Worm (Caenorhabditis elegans): ENCODE measurements around the gene F13A7.1.

The F13A7.1 gene

DNA sequence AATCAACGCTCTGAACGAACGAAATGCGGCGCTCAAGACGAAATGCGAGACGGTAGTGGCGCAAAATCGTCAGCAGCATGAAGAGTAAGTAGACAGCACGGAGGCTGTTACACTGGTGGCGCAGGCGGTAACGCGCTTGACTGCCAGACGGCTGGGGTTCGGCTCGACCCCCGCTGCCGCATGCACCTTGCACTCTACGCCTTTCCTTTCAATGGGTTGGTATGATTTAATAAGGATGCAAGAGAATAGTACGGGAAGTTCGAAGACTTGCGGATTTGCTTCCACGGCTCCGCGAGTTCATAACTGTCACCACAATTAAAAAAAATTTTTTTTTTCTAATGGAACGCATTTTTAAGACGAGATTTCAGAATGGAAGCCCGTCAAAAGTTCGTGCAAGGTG, 7.7 kb downstream of the F13A7.1 start (continued):
- peak; percentile 6 for TF ChIP-seq lin-11 (tag; optimal IDR thresholded peaks at IDR 0.05)
- no peak for TF ChIP-seq nhr-237 (tag; optimal IDR thresholded peaks at IDR 0.05)
- TF ChIP-seq ZK546.5 (tag; optimal IDR thresholded peaks at IDR 0.05), result no peak
- peak; percentile 20 for TF ChIP-seq ceh-82 (tag; optimal IDR thresholded peaks at IDR 0.05)
- no peak for TF ChIP-seq skn-1 (tag; optimal IDR thresholded peaks at IDR 0.05)
- no peak for TF ChIP-seq elt-1 (tag; optimal IDR thresholded peaks at IDR 0.05)
- peak; percentile 70 for TF ChIP-seq Y55F3AM.14 (GFP tag; optimal IDR thresholded peaks at IDR 0.05)
- no peak for TF ChIP-seq sem-4 (tag; optimal IDR thresholded peaks at IDR 0.05)
- TF ChIP-seq nhr-12 (tag; optimal IDR thresholded peaks at IDR 0.05), result no peak
- TF ChIP-seq mab-5 (tag; optimal IDR thresholded peaks at IDR 0.05), result peak; percentile 15
- peak; percentile 19 for TF ChIP-seq blmp-1 (tag; optimal IDR thresholded peaks at IDR 0.05; ENCODE audit: insufficient read depth)
- TF ChIP-seq alr-1 (tag; optimal IDR thresholded peaks at IDR 0.05), result no peak
- TF ChIP-seq F13H6.1 (tag; optimal IDR thresholded peaks at IDR 0.05), result peak; percentile 72
- no peak for TF ChIP-seq nhr-6 (tag; optimal IDR thresholded peaks at IDR 0.05)

DNA sequence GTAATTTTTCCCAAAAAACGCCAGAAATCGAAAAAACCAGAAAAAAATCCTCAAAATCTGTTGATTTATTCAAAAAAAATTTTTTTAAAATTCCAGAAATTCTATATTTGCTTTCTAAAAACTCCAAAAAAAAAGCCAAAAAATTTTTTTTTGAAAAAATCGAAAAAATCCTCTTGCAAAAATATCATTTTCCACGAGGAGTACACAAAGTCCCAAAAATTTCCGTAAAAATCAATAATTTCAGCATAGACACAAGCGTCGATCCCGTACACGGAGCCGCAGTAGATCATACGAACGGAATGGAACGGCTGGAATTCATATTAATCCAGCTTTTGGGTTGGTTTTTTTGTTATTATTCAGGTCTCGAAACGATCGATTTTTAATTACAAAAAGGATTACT, 9.6 kb downstream of the F13A7.1 start:
- no peak for TF ChIP-seq zag-1 (tag; optimal IDR thresholded peaks at IDR 0.05)
- no peak for TF ChIP-seq lin-13 (GFP tag; optimal IDR thresholded peaks at IDR 0.05)
- no peak for TF ChIP-seq nhr-11 (tag; optimal IDR thresholded peaks at IDR 0.05)
- no peak for TF ChIP-seq peb-1 (tag; optimal IDR thresholded peaks at IDR 0.05)
- no peak for TF ChIP-seq sem-4 (tag; optimal IDR thresholded peaks at IDR 0.05)
- no peak for TF ChIP-seq nhr-237 (tag; optimal IDR thresholded peaks at IDR 0.05)
- TF ChIP-seq nhr-129 (tag; optimal IDR thresholded peaks at IDR 0.05), result no peak
- no peak for TF ChIP-seq lsy-2 (tag; optimal IDR thresholded peaks at IDR 0.05)
- no peak for TF ChIP-seq blmp-1 (tag; optimal IDR thresholded peaks at IDR 0.05; ENCODE audit: insufficient read depth)
- TF ChIP-seq lin-11 (tag; optimal IDR thresholded peaks at IDR 0.05), result no peak
- no peak for TF ChIP-seq nhr-10 (tag; optimal IDR thresholded peaks at IDR 0.05)
- no peak for TF ChIP-seq nhr-25 (tag; optimal IDR thresholded peaks at IDR 0.05)
- no peak for TF ChIP-seq gmeb-1 (tag; optimal IDR thresholded peaks at IDR 0.05)
- TF ChIP-seq nhr-12 (tag; optimal IDR thresholded peaks at IDR 0.05), result no peak
- TF ChIP-seq aly-2 (tag; optimal IDR thresholded peaks at IDR 0.05), result no peak
- TF ChIP-seq nhr-21 (tag; optimal IDR thresholded peaks at IDR 0.05), result no peak
- no peak for TF ChIP-seq ceh-16 (tag; optimal IDR thresholded peaks at IDR 0.05)
- no peak for TF ChIP-seq skn-1 (tag; optimal IDR thresholded peaks at IDR 0.05)

DNA sequence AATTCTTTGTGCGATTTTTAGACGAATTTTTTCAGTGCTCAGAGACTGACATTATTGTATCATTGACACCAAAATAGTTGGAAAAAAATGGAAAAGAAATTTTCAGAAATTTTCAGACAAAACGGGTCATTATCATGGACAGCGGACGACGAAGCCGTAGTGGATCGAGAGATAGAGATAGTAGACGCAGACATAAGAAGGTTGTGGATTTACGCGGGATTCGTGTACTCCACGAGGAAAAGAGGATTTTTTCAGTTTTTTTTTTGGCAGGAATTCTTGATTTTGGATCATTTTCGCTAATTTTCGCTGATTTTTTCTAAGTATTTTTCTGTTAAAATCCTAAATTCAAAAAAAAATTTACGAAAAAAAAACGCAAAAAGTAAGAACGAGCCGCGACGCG, 10.2 kb downstream of the F13A7.1 start, which contains the start of gene W08G11.3:
W08G11.3 (plus strand) TSS at position 107 of the 400 bp plus-strand sequence.
- peak; percentile 11 for TF ChIP-seq nhr-129 (tag; optimal IDR thresholded peaks at IDR 0.05)
- TF ChIP-seq alr-1 (tag; optimal IDR thresholded peaks at IDR 0.05), result no peak
- TF ChIP-seq snpc-4 (tag; optimal IDR thresholded peaks at IDR 0.05), result no peak
- no peak for TF ChIP-seq ztf-4 (tag; optimal IDR thresholded peaks at IDR 0.05)
- TF ChIP-seq lsy-2 (tag; optimal IDR thresholded peaks at IDR 0.05), result no peak
- no peak for TF ChIP-seq dmd-4 (tag; optimal IDR thresholded peaks at IDR 0.05)
- TF ChIP-seq ztf-11 (tag; optimal IDR thresholded peaks at IDR 0.05), result no peak

DNA sequence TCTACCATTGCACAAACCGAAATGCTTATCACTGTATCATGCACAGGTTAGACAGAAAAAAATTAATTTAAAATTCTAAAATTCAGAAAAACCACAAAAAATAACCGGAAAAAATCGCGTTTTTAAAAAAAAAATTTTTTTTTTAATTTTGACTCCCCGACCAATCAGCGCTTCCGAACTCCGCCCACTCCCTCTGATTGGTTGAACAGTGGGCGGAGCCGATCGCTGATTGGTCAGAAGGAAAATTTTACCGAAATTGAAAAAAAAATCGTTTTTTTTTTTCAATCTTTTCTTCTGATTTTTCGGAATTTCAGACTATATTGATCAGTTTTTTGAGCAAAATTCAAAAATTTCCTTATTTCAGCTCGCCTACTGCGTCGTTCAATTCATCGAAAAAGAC, 16.4 kb downstream of the F13A7.1 start:
- no peak for TF ChIP-seq mbf-1 (tag; optimal IDR thresholded peaks at IDR 0.05)
- no peak for TF ChIP-seq dmd-4 (tag; optimal IDR thresholded peaks at IDR 0.05)
- no peak for TF ChIP-seq egl-27 (tag; optimal IDR thresholded peaks at IDR 0.05)
- no peak for TF ChIP-seq nhr-77 (tag; optimal IDR thresholded peaks at IDR 0.05)
- TF ChIP-seq nhr-237 (tag; optimal IDR thresholded peaks at IDR 0.05), result no peak
- no peak for TF ChIP-seq fos-1 (tag; optimal IDR thresholded peaks at IDR 0.05)

DNA sequence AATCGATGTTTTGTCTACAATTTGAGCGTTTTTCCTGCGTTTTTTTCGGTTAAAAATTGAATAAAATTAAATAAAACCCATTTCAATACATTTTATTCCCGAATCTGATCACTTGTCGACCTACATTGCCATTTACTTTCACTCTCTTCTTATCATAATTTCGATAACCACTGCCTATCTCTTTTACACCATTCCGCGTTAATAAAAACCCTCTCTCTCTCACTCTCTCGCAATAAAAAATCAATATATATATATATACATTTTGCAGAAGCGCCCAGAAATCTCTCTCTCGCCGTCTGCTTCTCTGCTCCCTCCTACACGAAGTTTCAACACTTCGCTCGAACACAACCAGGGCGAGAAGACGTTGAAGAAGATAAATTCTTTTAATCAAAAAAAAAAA, 20.5 kb downstream of the F13A7.1 start, which contains the start of gene pptr-1:
pptr-1 (plus strand) TSS at position 269 of the 400 bp plus-strand sequence.
- TF ChIP-seq fos-1 (tag; optimal IDR thresholded peaks at IDR 0.05) (peak; percentile 70), zag-1 (tag; optimal IDR thresholded peaks at IDR 0.05) (no peak), blmp-1 (tag; optimal IDR thresholded peaks at IDR 0.05; ENCODE audit: insufficient read depth) (peak; percentile 86), nhr-77 (tag; optimal IDR thresholded peaks at IDR 0.05) (no peak), nhr-6 (tag; optimal IDR thresholded peaks at IDR 0.05) (no peak), crh-2 (tag; optimal IDR thresholded peaks at IDR 0.05) (peak; percentile 12)
